Fruit fly (Drosophila melanogaster): ENCODE data around the gene cDIP.

Gene cDIP

dm6 chr3R:21150090-21150489 is 10.8 kb downstream of the cDIP start:
- TF ChIP-seq vnd (GFP tag; IDR thresholded peaks at IDR 0.05; ENCODE audit: partially characterized antibody) (no peak), CG17361 (GFP tag; IDR thresholded peaks at IDR 0.05) (no peak), nom (GFP tag; optimal IDR thresholded peaks at IDR 0.05) (peak; percentile 22), ssp (GFP tag; IDR thresholded peaks at IDR 0.05) (no peak), CG8290 (GFP tag; optimal IDR thresholded peaks at IDR 0.05) (no peak), CG8290 (tag; optimal IDR thresholded peaks at IDR 0.05) (no peak), CrebB (tag; optimal IDR thresholded peaks at IDR 0.05) (no peak), CG11247 (GFP tag; IDR thresholded peaks at IDR 0.05) (no peak), CkIIα-i1 (GFP tag; IDR thresholded peaks at IDR 0.05) (no peak), ci (GFP tag; IDR thresholded peaks at IDR 0.05) (no peak), z (GFP tag; IDR thresholded peaks at IDR 0.05) (no peak), slp2 (GFP tag; optimal IDR thresholded peaks at IDR 0.05) (no peak), sob (GFP tag; IDR thresholded peaks at IDR 0.05) (no peak), Mes4 (GFP tag; optimal IDR thresholded peaks at IDR 0.05) (no peak), Nf-YA (GFP tag; IDR thresholded peaks at IDR 0.05) (no peak), PHDP (tag; optimal IDR thresholded peaks at IDR 0.05) (no peak), stc (GFP tag; IDR thresholded peaks at IDR 0.05) (no peak), onecut (GFP tag; IDR thresholded peaks at IDR 0.05) (no peak), Adf1 (GFP tag; IDR thresholded peaks at IDR 0.05) (no peak), CG11560 (tag; IDR thresholded peaks at IDR 0.05) (no peak), Med (GFP tag) (peak; percentile 14), CG2875 (GFP tag; optimal IDR thresholded peaks at IDR 0.05) (no peak), CG10366 (GFP tag; IDR thresholded peaks at IDR 0.05) (no peak), dpn (GFP tag; optimal IDR thresholded peaks at IDR 0.05) (no peak), CG30020 (tag; optimal IDR thresholded peaks at IDR 0.05) (no peak), CG1792 (GFP tag; optimal IDR thresholded peaks at IDR 0.05) (no peak), Gug (GFP tag; IDR thresholded peaks at IDR 0.05) (no peak), pum (GFP tag; optimal IDR thresholded peaks at IDR 0.05) (no peak), sug (tag; optimal IDR thresholded peaks at IDR 0.05) (peak; percentile 54), mld (GFP tag; IDR thresholded peaks at IDR 0.05; ENCODE audit: partially characterized antibody) (no peak), cg (GFP tag; optimal IDR thresholded peaks at IDR 0.05) (peak; percentile 7), ap (GFP tag; IDR thresholded peaks at IDR 0.05) (0 out of 2 replicates have a peak, but pooled peaks have one; percentile 7), CG10431 (GFP tag; optimal IDR thresholded peaks at IDR 0.05) (no peak), ham (GFP tag; IDR thresholded peaks at IDR 0.05) (no peak), ERR (GFP tag; optimal IDR thresholded peaks at IDR 0.05) (no peak), Mad (GFP tag; optimal IDR thresholded peaks at IDR 0.05) (no peak), CG12769 (tag; optimal IDR thresholded peaks at IDR 0.05) (no peak), crc (GFP tag; optimal IDR thresholded peaks at IDR 0.05) (no peak), Side (GFP tag; optimal IDR thresholded peaks at IDR 0.05) (no peak), Gsc (GFP tag; IDR thresholded peaks at IDR 0.05) (no peak), fd96Cb (tag; optimal IDR thresholded peaks at IDR 0.05) (no peak), CG13624 (GFP tag; optimal IDR thresholded peaks at IDR 0.05) (no peak), pho (GFP tag; optimal IDR thresholded peaks at IDR 0.05) (no peak), CG11696 (GFP tag; IDR thresholded peaks at IDR 0.05) (no peak), CG10209 (GFP tag; optimal IDR thresholded peaks at IDR 0.05) (no peak), kay (GFP tag; optimal IDR thresholded peaks at IDR 0.05) (no peak), sens (GFP tag) (peak; percentile 8), exex (tag; optimal IDR thresholded peaks at IDR 0.05) (peak; percentile 30), CG8944 (GFP tag; optimal IDR thresholded peaks at IDR 0.05) (no peak), esg (GFP tag; conservative IDR thresholded peaks at IDR 0.05) (no peak), Xbp1 (GFP tag; optimal IDR thresholded peaks at IDR 0.05) (no peak), CG14860 (GFP tag; IDR thresholded peaks at IDR 0.05; ENCODE audit: partially characterized antibody) (no peak), CG15479 (GFP tag; optimal IDR thresholded peaks at IDR 0.05) (peak; percentile 65), Ets97D (GFP tag; optimal IDR thresholded peaks at IDR 0.05) (no peak)

Data from whole organism, embryonic.